ENCODE assay signal across 1 fruit fly cellular context in the genomic region with DNA sequence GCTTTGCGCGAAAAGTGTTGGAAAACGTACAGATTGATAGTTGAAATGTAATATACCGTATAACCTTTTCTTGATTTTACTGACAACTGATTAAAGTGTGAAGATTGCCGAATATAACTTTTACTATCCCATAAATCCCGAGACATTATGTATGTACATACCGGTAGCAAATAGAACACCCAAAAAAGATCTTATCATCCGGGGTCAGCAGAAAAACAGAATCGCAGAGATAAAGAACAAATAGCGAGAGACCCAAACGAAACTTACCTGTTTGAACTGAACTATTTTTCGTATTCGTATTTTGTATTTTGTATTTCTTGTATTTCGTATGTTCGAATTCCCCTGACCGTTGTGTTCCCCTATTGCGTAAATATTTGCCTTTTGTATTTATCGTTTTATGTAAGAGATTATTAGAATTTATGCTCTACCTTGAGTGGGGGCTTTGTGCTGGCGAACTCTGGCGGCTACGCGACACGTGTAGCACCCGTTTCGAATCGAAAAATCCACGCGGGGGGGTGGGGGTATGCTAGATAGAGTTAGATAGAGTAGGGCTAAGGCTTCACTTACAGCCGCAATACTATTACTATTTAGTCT.
TF ChIP-seq lines count a peak whose summit lies in the region.

No protein-coding gene starts in this region.

TF ChIP-seq in whole organism, embryonic, 481 proteins besides CTCF, POLR2A, EP300 and RAD21 (continued from another document):
- no peak for TF ChIP-seq CG9437 (GFP tag; optimal IDR thresholded peaks at IDR 0.05; lab: Kevin White, UChicago)
- no peak for TF ChIP-seq Oaz (GFP tag; IDR thresholded peaks at IDR 0.05; lab: Robert Waterston, UW)
- TF ChIP-seq tio (GFP tag; optimal IDR thresholded peaks at IDR 0.05; lab: Kevin White, UChicago) = no peak
- no peak for TF ChIP-seq CG42726 (GFP tag; IDR thresholded peaks at IDR 0.05; lab: Robert Waterston, UW; ENCODE audit: partially characterized antibody)
- TF ChIP-seq insv (GFP tag; optimal IDR thresholded peaks at IDR 0.05; lab: Kevin White, UChicago) = no peak
- TF ChIP-seq sima (GFP tag; optimal IDR thresholded peaks at IDR 0.05; lab: Kevin White, UChicago) = no peak
- TF ChIP-seq slbo (GFP tag; IDR thresholded peaks at IDR 0.05; lab: Robert Waterston, UW) = no peak
- peak; percentile 81 for TF ChIP-seq cwo (GFP tag; optimal IDR thresholded peaks at IDR 0.05; lab: Kevin White, UChicago)
- no peak for TF ChIP-seq CG4404 (GFP tag; IDR thresholded peaks at IDR 0.05; lab: Robert Waterston, UW)
- TF ChIP-seq CG1603 (tag; optimal IDR thresholded peaks at IDR 0.05; lab: Kevin White, UChicago) = peak; percentile 8
- no peak for TF ChIP-seq Six4 (GFP tag; optimal IDR thresholded peaks at IDR 0.05; lab: Kevin White, UChicago)
- TF ChIP-seq CG6654 (GFP tag; optimal IDR thresholded peaks at IDR 0.05; lab: Kevin White, UChicago) = no peak
- no peak for TF ChIP-seq psq (GFP tag; optimal IDR thresholded peaks at IDR 0.05; lab: Kevin White, UChicago)
- no peak for TF ChIP-seq Myb (GFP tag; optimal IDR thresholded peaks at IDR 0.05; lab: Kevin White, UChicago)
- peak; percentile 27; the same call in 1 of the 3 replicates for TF ChIP-seq so (GFP tag; IDR thresholded peaks at IDR 0.05; lab: Robert Waterston, UW)
- TF ChIP-seq tin (GFP tag; optimal IDR thresholded peaks at IDR 0.05; lab: Kevin White, UChicago) = no peak
- TF ChIP-seq HLHmδ (GFP tag; optimal IDR thresholded peaks at IDR 0.05; lab: Kevin White, UChicago) = no peak
- no peak for TF ChIP-seq Taf1 (GFP tag; IDR thresholded peaks at IDR 0.05; lab: Robert Waterston, UW)
- TF ChIP-seq btn (GFP tag; optimal IDR thresholded peaks at IDR 0.05; lab: Kevin White, UChicago) = no peak
- no peak for TF ChIP-seq Elba2 (GFP tag; optimal IDR thresholded peaks at IDR 0.05; lab: Kevin White, UChicago)
- no peak for TF ChIP-seq CG6689 (GFP tag; IDR thresholded peaks at IDR 0.05; lab: Robert Waterston, UW)
- TF ChIP-seq CG17385 (GFP tag; optimal IDR thresholded peaks at IDR 0.05; lab: Kevin White, UChicago) = no peak
- TF ChIP-seq TFAM (GFP tag; optimal IDR thresholded peaks at IDR 0.05; lab: Kevin White, UChicago) = no peak
- no peak for TF ChIP-seq ro (GFP tag; IDR thresholded peaks at IDR 0.05; lab: Robert Waterston, UW)
- TF ChIP-seq CG7839 (tag; optimal IDR thresholded peaks at IDR 0.05; lab: Kevin White, UChicago) = no peak
- no peak for TF ChIP-seq Ets97D (GFP tag; optimal IDR thresholded peaks at IDR 0.05; lab: Kevin White, UChicago)
- TF ChIP-seq sim (GFP tag; IDR thresholded peaks at IDR 0.05; lab: Robert Waterston, UW) = no peak
- no peak for TF ChIP-seq CG17612 (GFP tag; IDR thresholded peaks at IDR 0.05; lab: Robert Waterston, UW)
